Fruit fly (Drosophila melanogaster) whole organism, adult: ENCODE measurements around the gene CG14340.

Experiments
- CG11617 ChIP-seq: fragments of 200-800 bp; sonication (Bioruptor generic); optimal IDR thresholded peaks from 2 replicates; lab custom pipeline; 2017; ENCODE audit warnings: mild to moderate bottlenecking, missing biosample characterization, missing genetic modification reagents, missing genetic modification characterization
- CG14711 ChIP-seq: fragments of 200-800 bp; sonication (Bioruptor generic); optimal IDR thresholded peaks from 2 replicates; lab custom pipeline; 2018; ENCODE audit warnings: missing biosample characterization, mild to moderate bottlenecking, missing genetic modification characterization, moderate library complexity
- CG33017 ChIP-seq: fragments of 200-800 bp; sonication (Bioruptor generic); optimal IDR thresholded peaks from 2 replicates; lab custom pipeline; 2018; ENCODE audit warnings: missing biosample characterization, mild to moderate bottlenecking, missing genetic modification characterization, moderate library complexity
- CG5204 ChIP-seq: fragments of 200-800 bp; sonication (Bioruptor generic); optimal IDR thresholded peaks from 2 replicates; lab custom pipeline; 2016; ENCODE audit warnings: missing biosample characterization, missing genetic modification characterization
- CG7045 ChIP-seq: fragments of 200-800 bp; sonication (Bioruptor generic); optimal IDR thresholded peaks from 2 replicates; lab custom pipeline; 2017; ENCODE audit warnings: missing biosample characterization, mild to moderate bottlenecking, missing genetic modification characterization
- Clk ChIP-seq: fragments of 200-800 bp; sonication (Bioruptor generic); optimal IDR thresholded peaks from 2 replicates; lab custom pipeline; 2017; ENCODE audit warnings: missing biosample characterization, missing genetic modification characterization
- Crg-1 ChIP-seq: fragments of 200-800 bp; sonication (Bioruptor generic); optimal IDR thresholded peaks from 2 replicates; lab custom pipeline; 2016; ENCODE audit warnings: missing biosample characterization, missing genetic modification characterization
- Hr96 ChIP-seq: fragments of 200-800 bp; sonication (Bioruptor generic); optimal IDR thresholded peaks from 2 replicates; lab custom pipeline; 2016; ENCODE audit warnings: missing biosample characterization, missing genetic modification characterization
- Mnt ChIP-seq: fragments of 200-800 bp; sonication (Bioruptor generic); optimal IDR thresholded peaks from 2 replicates; lab custom pipeline; 2016; ENCODE audit warnings: missing biosample characterization, mild to moderate bottlenecking, missing genetic modification characterization
- cnc ChIP-seq, 2 experiments: fragments of >200 bp; optimal IDR thresholded peaks; 2 replicates each; lab custom pipeline; 2017
- kay ChIP-seq: fragments of 200-800 bp; sonication (Bioruptor generic); peaks from one replicate; lab custom pipeline; 2016; ENCODE audit warnings: missing biosample characterization, missing genetic modification characterization, borderline replicate concordance
- ovo ChIP-seq: fragments of 200-800 bp; sonication (Bioruptor generic); optimal IDR thresholded peaks from 2 replicates; lab custom pipeline; 2016; ENCODE audit warnings: missing biosample characterization, missing genetic modification characterization
- pad ChIP-seq: fragments of 200-800 bp; sonication (Bioruptor generic); optimal IDR thresholded peaks from 3 replicates; lab custom pipeline; 2017; ENCODE audit warnings: missing biosample characterization, missing genetic modification characterization, mild to moderate bottlenecking, moderate library complexity, missing genetic modification reagents
- tj ChIP-seq: fragments of 200-800 bp; sonication (Bioruptor generic); optimal IDR thresholded peaks from 3 replicates; lab custom pipeline; 2017; ENCODE audit warnings: missing biosample characterization, mild to moderate bottlenecking, missing genetic modification characterization, moderate library complexity

dm6 chr2L:1114230-1114629, 1.5 kb downstream of the CG14340 start:
- TF ChIP-seq CG33017 (tag; lab: Kevin White, UChicago) = peak; percentile 9
- no peak for TF ChIP-seq CG5204 (GFP tag; lab: Kevin White, UChicago)
- no peak for TF ChIP-seq Crg-1 (GFP tag; lab: Kevin White, UChicago)
- TF ChIP-seq cnc (optimal IDR thresholded peaks at IDR 0.05; lab: Kevin White, UChicago) = no peak
- TF ChIP-seq CG14711 (tag; lab: Kevin White, UChicago) = no peak
- TF ChIP-seq Mnt (GFP tag; lab: Kevin White, UChicago) = peak; percentile 2
- no peak for TF ChIP-seq Hr96 (GFP tag; lab: Kevin White, UChicago)
- TF ChIP-seq kay = no peak
- no peak for TF ChIP-seq CG7045
- TF ChIP-seq pad (GFP tag; lab: Kevin White, UChicago) = no peak
- peak; percentile 1 for TF ChIP-seq ovo (GFP tag; lab: Kevin White, UChicago)
- peak; percentile 49 for TF ChIP-seq Clk
- TF ChIP-seq tj = peak; percentile 8
- TF ChIP-seq CG11617 (GFP tag; lab: Kevin White, UChicago) = no peak
